Fruit fly (Drosophila melanogaster) S2 (cell line): Measurements from ENCODE around the gene CG31251.

ENCODE experiments used
- CG8478 ChIP-seq: fragments of >200 bp; optimal IDR thresholded peaks from 2 replicates; lab custom pipeline; 2018
- CTCF ChIP-seq, 2 experiments: fragments of >200 bp; optimal IDR thresholded peaks; 2 replicates each; lab custom pipeline; 2018

DNA sequence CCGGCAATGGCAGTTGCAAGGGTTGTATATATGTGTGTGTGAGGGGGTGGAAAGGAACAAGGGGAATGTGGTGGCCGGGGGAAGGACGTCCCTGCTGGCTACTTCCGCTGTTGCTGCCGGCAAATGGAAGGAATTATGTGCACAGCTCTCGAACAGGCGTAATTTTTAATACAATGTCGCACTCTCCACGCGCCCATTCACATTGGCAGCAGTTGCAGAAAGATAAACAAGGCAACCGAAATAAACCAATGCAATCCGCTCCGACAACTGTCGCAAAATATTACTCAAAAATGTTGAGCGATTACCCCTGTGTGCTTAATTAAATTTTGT is 26.9 kb upstream of the CG31251 start:
- TF ChIP-seq CG8478 (lab: Kevin White, UChicago) = no peak
- TF ChIP-seq CTCF (optimal IDR thresholded peaks at IDR 0.05; lab: Kevin White, UChicago) = no peak
